Worm (Caenorhabditis elegans) whole organism, midembryonic: Measurements from ENCODE around the gene F35C11.4.

Experiments
- T22C8.4 ChIP-seq: fragments of 200-800 bp; sonication (Bioruptor generic); IDR thresholded peaks from 2 replicates; pipeline ENCODE4 v1.3.6; 2022; ENCODE audit warnings: missing genetic modification characterization, missing compliant biosample characterization
- cog-1 ChIP-seq: sonication (generic microtip); optimal IDR thresholded peaks from 2 replicates; lab custom pipeline; 2016; ENCODE audit warnings: missing genetic modification characterization, missing compliant biosample characterization
- flt-1 ChIP-seq: fragments of 200-800 bp; sonication (Bioruptor generic); IDR thresholded peaks from 2 replicates; pipeline ENCODE4 v1.3.6; 2022; ENCODE audit warnings: missing genetic modification characterization, missing compliant biosample characterization
- klf-2 ChIP-seq: fragments of 200-800 bp; sonication (Bioruptor generic); conservative IDR thresholded peaks from 2 replicates; pipeline ENCODE4 v1.3.6; 2022; ENCODE audit warnings: missing genetic modification reagents, missing genetic modification characterization, missing compliant biosample characterization
- med-1 ChIP-seq: sonication (generic microtip); optimal IDR thresholded peaks from 2 replicates; lab custom pipeline; 2017; ENCODE audit warnings: missing genetic modification characterization, mild to moderate bottlenecking, missing compliant biosample characterization, antibody characterized with exemption, missing genetic modification reagents; ENCODE audit not compliant: insufficient read depth
- ref-1 ChIP-seq: fragments of 200-800 bp; sonication (Bioruptor generic); conservative IDR thresholded peaks from 2 replicates; pipeline ENCODE4 v1.3.6; 2022; ENCODE audit warnings: missing genetic modification reagents, missing genetic modification characterization, missing compliant biosample characterization
- tab-1 ChIP-seq: fragments of 200-800 bp; sonication (Bioruptor generic); IDR thresholded peaks from 2 replicates; pipeline ENCODE4 v1.3.6; 2022; ENCODE audit warnings: missing genetic modification characterization, missing compliant biosample characterization
- ztf-23 ChIP-seq: fragments of 200-800 bp; sonication (Bioruptor generic); IDR thresholded peaks from 2 replicates; pipeline ENCODE4 v1.3.6; 2022; ENCODE audit warnings: missing genetic modification reagents, missing genetic modification characterization, missing compliant biosample characterization
- ztf-29 ChIP-seq: fragments of 200-800 bp; sonication (Bioruptor generic); IDR thresholded peaks from 2 replicates; pipeline ENCODE4 v1.3.6; 2022; ENCODE audit warnings: missing genetic modification reagents, missing genetic modification characterization, missing compliant biosample characterization

F35C11.4 gene

ce11 chrII:8248745-8249144 is at the start of gene F35C11.4, which contains the start of gene F35C11.2:
Gene F35C11.4 (plus strand): TSS chrII:8249004.
Gene F35C11.2 (minus strand): TSS chrII:8248834.
- TF ChIP-seq tab-1 (GFP tag; lab: Robert Waterston, UW) (no peak), klf-2 (no peak), T22C8.4 (no peak), flt-1 (GFP tag; lab: Robert Waterston, UW) (no peak), ztf-29 (GFP tag; lab: Robert Waterston, UW) (no peak), ref-1 (GFP tag; lab: Robert Waterston, UW) (no peak), med-1 (GFP tag; lab: Kevin White, UChicago) (no peak), ztf-23 (no peak), cog-1 (tag; lab: Kevin White, UChicago) (no peak)

ce11 chrII:8199803-8200202 is 49.0 kb upstream of the F35C11.4 start:
- no peak for TF ChIP-seq klf-2
- TF ChIP-seq T22C8.4, result no peak
- TF ChIP-seq ref-1 (GFP tag; lab: Robert Waterston, UW), result no peak
- TF ChIP-seq ztf-23, result no peak
- no peak for TF ChIP-seq cog-1 (tag; lab: Kevin White, UChicago)
- TF ChIP-seq ztf-29 (GFP tag; lab: Robert Waterston, UW), result no peak
- TF ChIP-seq flt-1 (GFP tag; lab: Robert Waterston, UW), result no peak

- TF ChIP-seq med-1 (GFP tag; lab: Kevin White, UChicago) (no peak), ztf-29 (GFP tag; lab: Robert Waterston, UW) (no peak), cog-1 (tag; lab: Kevin White, UChicago) (no peak), ref-1 (GFP tag; lab: Robert Waterston, UW) (no peak), flt-1 (GFP tag; lab: Robert Waterston, UW) (no peak), ztf-23 (no peak), tab-1 (GFP tag; lab: Robert Waterston, UW) (no peak), T22C8.4 (no peak), klf-2 (no peak)
These were observed 44.8 kb upstream of the F35C11.4 start, which contains the start of gene col-76 for ce11 chrII:8204039-8204438. Gene col-76 (plus strand): TSS chrII:8204339.

- TF ChIP-seq T22C8.4, result no peak
- no peak for TF ChIP-seq ztf-29 (GFP tag; lab: Robert Waterston, UW)
- TF ChIP-seq med-1 (GFP tag; lab: Kevin White, UChicago), result no peak
- no peak for TF ChIP-seq ztf-23
- TF ChIP-seq flt-1 (GFP tag; lab: Robert Waterston, UW), result no peak
- TF ChIP-seq ref-1 (GFP tag; lab: Robert Waterston, UW), result no peak
- TF ChIP-seq klf-2, result no peak
- no peak for TF ChIP-seq tab-1 (GFP tag; lab: Robert Waterston, UW)
- no peak for TF ChIP-seq cog-1 (tag; lab: Kevin White, UChicago)
These were observed 43.2 kb upstream of the F35C11.4 start for ce11 chrII:8205612-8206011.

ce11 chrII:8209476-8209875 is 39.3 kb upstream of the F35C11.4 start, which contains the start of gene M110.8:
Gene M110.8 (minus strand): TSS chrII:8209576.
- TF ChIP-seq flt-1 (GFP tag; lab: Robert Waterston, UW), result no peak
- TF ChIP-seq klf-2, result no peak
- TF ChIP-seq ztf-23, result no peak
- no peak for TF ChIP-seq T22C8.4
- no peak for TF ChIP-seq ztf-29 (GFP tag; lab: Robert Waterston, UW)
- no peak for TF ChIP-seq med-1 (GFP tag; lab: Kevin White, UChicago)
- TF ChIP-seq ref-1 (GFP tag; lab: Robert Waterston, UW), result no peak
- TF ChIP-seq tab-1 (GFP tag; lab: Robert Waterston, UW), result no peak
- TF ChIP-seq cog-1 (tag; lab: Kevin White, UChicago), result no peak

ce11 chrII:8212680-8213079 is 36.1 kb upstream of the F35C11.4 start, which contains the start of gene twk-3:
Gene twk-3 (minus strand): TSS chrII:8212780.
- TF ChIP-seq med-1 (GFP tag; lab: Kevin White, UChicago), result no peak

- no peak for TF ChIP-seq T22C8.4
- no peak for TF ChIP-seq tab-1 (GFP tag; lab: Robert Waterston, UW)
- no peak for TF ChIP-seq cog-1 (tag; lab: Kevin White, UChicago)
- no peak for TF ChIP-seq klf-2
These were observed 34.4 kb upstream of the F35C11.4 start, which contains the start of gene M110.10 for ce11 chrII:8214367-8214766. Gene M110.10 (minus strand): TSS chrII:8214467.

ce11 chrII:8216433-8216832 is 32.4 kb upstream of the F35C11.4 start, which contains the start of gene M110.3:
Gene M110.3 (minus strand): TSS chrII:8216616.
- TF ChIP-seq tab-1 (GFP tag; lab: Robert Waterston, UW) (no peak), med-1 (GFP tag; lab: Kevin White, UChicago) (no peak), klf-2 (no peak), ztf-29 (GFP tag; lab: Robert Waterston, UW) (no peak), ref-1 (GFP tag; lab: Robert Waterston, UW) (no peak), T22C8.4 (peak; percentile 63; the same call in 1 of the 2 replicates), cog-1 (tag; lab: Kevin White, UChicago) (no peak), ztf-23 (no peak)

ce11 chrII:8216922-8217321 is 31.9 kb upstream of the F35C11.4 start, which contains the start of gene ifg-1:
Gene ifg-1 (plus strand): TSS chrII:8217222.
- TF ChIP-seq klf-2 (no peak), ztf-29 (GFP tag; lab: Robert Waterston, UW) (no peak), tab-1 (GFP tag; lab: Robert Waterston, UW) (no peak), ztf-23 (no peak), cog-1 (tag; lab: Kevin White, UChicago) (no peak), med-1 (GFP tag; lab: Kevin White, UChicago) (no peak), ref-1 (GFP tag; lab: Robert Waterston, UW) (no peak), T22C8.4 (no peak), flt-1 (GFP tag; lab: Robert Waterston, UW) (no peak)

ce11 chrII:8218266-8218665 is 30.5 kb upstream of the F35C11.4 start:
- TF ChIP-seq klf-2 (no peak), med-1 (GFP tag; lab: Kevin White, UChicago) (no peak), ztf-29 (GFP tag; lab: Robert Waterston, UW) (no peak), T22C8.4 (no peak), ztf-23 (no peak), flt-1 (GFP tag; lab: Robert Waterston, UW) (no peak), tab-1 (GFP tag; lab: Robert Waterston, UW) (no peak), cog-1 (tag; lab: Kevin White, UChicago) (no peak), ref-1 (GFP tag; lab: Robert Waterston, UW) (no peak)
